Worm (Caenorhabditis elegans) whole organism, L1 larva: Measurements from ENCODE around the gene nhr-177.

Experiments
- ama-1 ChIP-seq: fragments of 150-350 bp; optimal IDR thresholded peaks from 2 replicates; lab custom pipeline; 2014
- ceh-82 ChIP-seq, 3 experiments: fragments of 150-350 bp in 1 of 3; sonication (generic microtip) in 2 of 3; optimal IDR thresholded peaks; 2 replicates each; lab custom pipeline; 2014 to 2017; ENCODE audit warnings: missing biosample characterization in 3 of 3, missing genetic modification characterization in 3 of 3
- efl-1 ChIP-seq, 4 experiments: fragments of 150-350 bp; optimal IDR thresholded peaks in 3 of 4; peaks in 1 of 4; 1 replicate in 1 of 4; 2 replicates in 3 of 4; lab custom pipeline; 2014; ENCODE audit warnings: missing biosample characterization in 2 of 4, missing genetic modification characterization in 2 of 4, missing genetic modification reagents in 2 of 4
- egl-27 ChIP-seq, 2 experiments: fragments of 150-350 bp in 1 of 2; sonication (generic microtip); optimal IDR thresholded peaks; 3 replicates each; lab custom pipeline; 2017 to 2018; ENCODE audit warnings: missing biosample characterization in 2 of 2, missing genetic modification characterization in 2 of 2, missing genetic modification reagents in 2 of 2
- fkh-10 ChIP-seq: sonication (generic microtip); optimal IDR thresholded peaks from 2 replicates; lab custom pipeline; 2017; ENCODE audit warnings: missing biosample characterization, missing genetic modification reagents, missing genetic modification characterization
- hlh-17 ChIP-seq: fragments of 200-800 bp; sonication (Bioruptor generic); optimal IDR thresholded peaks from 2 replicates; lab custom pipeline; 2018; ENCODE audit warnings: missing genetic modification characterization, mild to moderate bottlenecking, missing compliant biosample characterization, moderate library complexity, borderline replicate concordance
- mef-2 ChIP-seq: fragments of 150-350 bp; optimal IDR thresholded peaks from 2 replicates; lab custom pipeline; 2014; ENCODE audit warnings: missing biosample characterization, missing genetic modification characterization
- tbx-2 ChIP-seq: sonication (generic microtip); optimal IDR thresholded peaks from 2 replicates; lab custom pipeline; 2016; ENCODE audit warnings: missing genetic modification characterization, missing compliant biosample characterization
- unc-62 ChIP-seq: fragments of 150-350 bp; optimal IDR thresholded peaks from 2 replicates; lab custom pipeline; 2014; ENCODE audit warnings: missing biosample characterization, missing genetic modification reagents, missing genetic modification characterization
- vab-15 ChIP-seq: sonication (generic microtip); optimal IDR thresholded peaks from 2 replicates; lab custom pipeline; 2017; ENCODE audit warnings: missing genotype, mild to moderate bottlenecking, missing genetic modification characterization, missing compliant biosample characterization

- TF ChIP-seq fkh-10 (GFP tag; lab: Kevin White, UChicago) = no peak
- no peak for TF ChIP-seq egl-27 (tag; optimal IDR thresholded peaks at IDR 0.05; lab: Kevin White, UChicago)
- TF ChIP-seq hlh-17 (GFP tag; lab: Kevin White, UChicago) = no peak
- no peak for TF ChIP-seq tbx-2
- TF ChIP-seq vab-15 = no peak
- TF ChIP-seq unc-62 (GFP tag; lab: Kevin White, UChicago) = no peak
- TF ChIP-seq mef-2 (tag; lab: Kevin White, UChicago) = no peak
- no peak for TF ChIP-seq efl-1 (optimal IDR thresholded peaks at IDR 0.05; lab: Kevin White, UChicago)
- TF ChIP-seq efl-1 (GFP tag; optimal IDR thresholded peaks at IDR 0.05 in 1 of 2; lab: Kevin White, UChicago) = no peak
- TF ChIP-seq ama-1 (lab: Kevin White, UChicago) = no peak
- no peak for TF ChIP-seq ceh-82 (tag; optimal IDR thresholded peaks at IDR 0.05; lab: Kevin White, UChicago)
These were observed 14.3 kb downstream of the nhr-177 start, which contains the start of gene nhr-110 for ce11 chrV:1624340-1624739.
